Fruit fly (Drosophila melanogaster): ENCODE results near the gene PRL-1.

PRL-1 gene

DNA sequence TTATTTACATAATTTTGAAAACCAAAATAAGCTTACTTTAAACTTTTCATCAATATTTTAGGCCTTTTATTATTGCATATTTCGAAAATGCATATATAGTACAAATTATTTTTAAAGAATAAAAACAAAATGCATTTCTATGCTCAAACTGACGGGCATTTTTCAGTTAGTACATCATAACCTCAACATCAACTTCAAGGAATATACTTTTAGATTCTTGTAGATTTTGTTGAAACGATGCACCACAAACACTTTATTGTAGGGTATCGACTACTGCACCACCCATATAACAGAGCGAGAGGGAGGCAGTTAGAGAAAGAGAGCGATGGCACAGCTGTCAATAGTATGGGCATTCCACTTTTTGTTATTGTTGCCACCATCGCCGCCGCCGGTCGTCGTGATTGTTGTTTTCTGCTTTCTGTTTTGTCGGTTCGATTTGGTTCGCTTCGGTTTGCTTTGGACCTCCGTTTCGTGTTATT, 22.4 kb upstream of the PRL-1 start (continued):
- TF ChIP-seq fd59A (GFP tag; optimal IDR thresholded peaks at IDR 0.05) = peak; percentile 89
- peak; percentile 86 for TF ChIP-seq CG3032 (tag; optimal IDR thresholded peaks at IDR 0.05)
- peak; percentile 91 for TF ChIP-seq acj6 (GFP tag; optimal IDR thresholded peaks at IDR 0.05)
- peak; percentile 93 for TF ChIP-seq pdm3 (GFP tag; optimal IDR thresholded peaks at IDR 0.05)
- TF ChIP-seq Eip75B (GFP tag; optimal IDR thresholded peaks at IDR 0.05) = peak; percentile 89
- TF ChIP-seq Eip78C (GFP tag) = peak; percentile 97
- TF ChIP-seq svp (GFP tag) = peak; percentile 79
- TF ChIP-seq Hr38 (GFP tag; optimal IDR thresholded peaks at IDR 0.05) = peak; percentile 35
- peak; percentile 99 for TF ChIP-seq CG32006 (GFP tag; optimal IDR thresholded peaks at IDR 0.05)
- TF ChIP-seq dac (GFP tag; optimal IDR thresholded peaks at IDR 0.05) = peak; percentile 93
- peak; percentile 76 for TF ChIP-seq CG1621 (tag; optimal IDR thresholded peaks at IDR 0.05)
- TF ChIP-seq CG16779 (tag; optimal IDR thresholded peaks at IDR 0.05) = peak; percentile 80
- TF ChIP-seq Ets21C (GFP tag; optimal IDR thresholded peaks at IDR 0.05) = peak; percentile 42
- TF ChIP-seq CG4318 (GFP tag; optimal IDR thresholded peaks at IDR 0.05) = peak; percentile 96
- TF ChIP-seq Eip93F (GFP tag; optimal IDR thresholded peaks at IDR 0.05) = no peak
- peak; percentile 55 for TF ChIP-seq CG11902 (GFP tag; optimal IDR thresholded peaks at IDR 0.05)
- TF ChIP-seq cyc (GFP tag; optimal IDR thresholded peaks at IDR 0.05) = peak; percentile 52
- peak; percentile 84 for TF ChIP-seq Gug (GFP tag; IDR thresholded peaks at IDR 0.05)

DNA sequence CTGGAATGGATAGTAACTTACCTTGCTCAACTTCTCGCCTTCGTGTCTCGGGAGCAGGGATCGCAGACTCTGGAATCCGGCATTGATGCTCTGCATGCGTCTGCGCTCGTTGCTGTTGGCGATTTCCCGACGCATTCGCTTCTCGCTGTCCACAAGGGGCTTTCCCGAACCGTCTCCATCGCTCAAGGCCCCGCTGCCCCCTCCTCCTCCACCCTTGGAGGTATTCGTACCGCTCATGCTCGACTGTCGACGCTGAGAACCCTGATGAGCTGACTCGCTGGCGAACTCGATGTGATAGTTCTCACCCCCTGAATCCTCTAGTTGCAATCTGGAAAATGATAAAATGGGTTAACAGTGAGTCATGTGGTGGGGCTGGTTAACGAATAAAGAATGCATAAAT, 21.4 kb upstream of the PRL-1 start:
- TF ChIP-seq Eip78C (GFP tag) (peak; percentile 45), topi (GFP tag; optimal IDR thresholded peaks at IDR 0.05) (no peak)

DNA sequence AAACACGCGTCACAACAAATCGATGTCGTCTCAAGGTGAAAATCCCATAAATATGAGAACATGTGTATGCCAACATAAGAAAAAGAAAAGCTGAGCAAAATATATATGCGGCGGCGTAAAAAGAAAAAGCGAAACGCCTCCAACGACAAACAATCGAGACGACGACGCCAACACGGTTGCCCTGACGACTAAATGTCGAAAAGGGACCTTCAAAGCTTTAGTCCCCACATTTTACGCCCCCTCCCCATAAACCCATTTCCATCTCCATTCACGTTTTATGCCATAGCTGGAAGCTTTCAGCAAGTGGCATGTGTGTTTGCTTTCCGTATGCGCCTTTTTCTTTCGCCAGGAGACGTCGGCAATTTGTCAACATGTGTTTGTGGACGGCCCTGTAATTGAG, 20.5 kb upstream of the PRL-1 start:
- TF ChIP-seq Hr4 (GFP tag; optimal IDR thresholded peaks at IDR 0.05) (no peak), cyc (GFP tag; optimal IDR thresholded peaks at IDR 0.05) (no peak), spab (GFP tag; optimal IDR thresholded peaks at IDR 0.05) (no peak), CG11762 (GFP tag; optimal IDR thresholded peaks at IDR 0.05; ENCODE audit: insufficient read depth) (no peak), CG32006 (GFP tag; optimal IDR thresholded peaks at IDR 0.05) (no peak), topi (GFP tag; optimal IDR thresholded peaks at IDR 0.05) (no peak), ss (GFP tag; optimal IDR thresholded peaks at IDR 0.05) (no peak), CG31627 (GFP tag; optimal IDR thresholded peaks at IDR 0.05) (no peak), achi (GFP tag; optimal IDR thresholded peaks at IDR 0.05) (no peak), Ets96B (tag; optimal IDR thresholded peaks at IDR 0.05) (no peak), CG8632 (GFP tag; optimal IDR thresholded peaks at IDR 0.05) (no peak), salr (GFP tag; optimal IDR thresholded peaks at IDR 0.05) (no peak), lz (GFP tag; optimal IDR thresholded peaks at IDR 0.05) (no peak), CG16779 (tag; optimal IDR thresholded peaks at IDR 0.05) (no peak), Hr39 (GFP tag; optimal IDR thresholded peaks at IDR 0.05) (no peak), fd59A (GFP tag; optimal IDR thresholded peaks at IDR 0.05) (no peak), CG6854 (GFP tag; optimal IDR thresholded peaks at IDR 0.05) (no peak)

DNA sequence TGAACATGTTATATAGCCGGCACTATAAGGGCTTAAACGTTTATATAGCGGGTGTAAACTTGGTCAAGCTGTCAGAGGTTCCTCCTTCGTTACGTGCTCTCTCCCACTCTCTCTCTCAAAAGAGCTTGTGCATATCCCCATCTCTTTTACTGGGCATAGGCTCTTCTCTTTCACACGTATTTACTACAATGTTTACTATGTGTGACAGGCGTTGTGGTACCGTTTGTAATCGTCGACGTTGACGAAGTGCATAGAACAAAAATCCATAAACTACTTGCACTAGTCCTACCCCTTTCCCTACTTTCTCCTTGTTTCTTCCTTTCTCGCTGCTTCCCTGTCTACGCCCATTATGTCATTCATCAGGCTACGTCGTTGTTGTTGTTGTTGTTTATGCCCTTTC, 19.4 kb upstream of the PRL-1 start:
- TF ChIP-seq pdm3 (GFP tag; optimal IDR thresholded peaks at IDR 0.05) (no peak), CG6276 (GFP tag; optimal IDR thresholded peaks at IDR 0.05) (no peak), fkh (GFP tag; optimal IDR thresholded peaks at IDR 0.05) (peak; percentile 38), Gug (GFP tag; IDR thresholded peaks at IDR 0.05) (no peak), dsx (GFP tag; optimal IDR thresholded peaks at IDR 0.05; ENCODE audit: poor library complexity, severe bottlenecking) (peak; percentile 70)

DNA sequence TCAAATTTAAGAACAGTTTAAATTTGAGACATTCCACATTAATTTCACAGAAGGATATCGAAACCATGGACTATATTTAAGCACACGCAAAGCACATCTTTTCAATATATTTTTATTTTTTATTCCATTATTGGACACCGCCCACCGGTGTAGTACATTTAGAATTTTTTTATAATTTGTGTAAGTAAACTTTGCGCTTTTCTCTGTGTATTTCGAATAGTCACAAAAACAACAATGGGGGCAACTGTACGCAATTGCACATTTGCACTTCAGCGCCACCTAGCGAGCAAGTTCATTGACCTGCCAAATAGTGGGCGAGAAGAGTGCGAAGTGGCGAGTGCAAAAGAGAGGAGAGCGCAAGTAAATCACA, 18.4 kb upstream of the PRL-1 start:
- TF ChIP-seq CG6792 (GFP tag; optimal IDR thresholded peaks at IDR 0.05) (no peak), CG6276 (GFP tag; optimal IDR thresholded peaks at IDR 0.05) (peak; percentile 77), CG8319 (GFP tag; optimal IDR thresholded peaks at IDR 0.05) (no peak), CG8632 (GFP tag; optimal IDR thresholded peaks at IDR 0.05) (peak; percentile 18), CG6854 (GFP tag; optimal IDR thresholded peaks at IDR 0.05) (no peak), CG8119 (GFP tag; IDR thresholded peaks at IDR 0.05) (peak; percentile 81; the same call in 2 of the 3 replicates), fkh (GFP tag; optimal IDR thresholded peaks at IDR 0.05) (no peak), salr (GFP tag; optimal IDR thresholded peaks at IDR 0.05) (peak in 1 of 2 experiments; percentile 2), acj6 (GFP tag; optimal IDR thresholded peaks at IDR 0.05) (peak; percentile 40), Blimp-1 (GFP tag; optimal IDR thresholded peaks at IDR 0.05) (no peak), CG11902 (GFP tag; optimal IDR thresholded peaks at IDR 0.05) (no peak), achi (GFP tag; optimal IDR thresholded peaks at IDR 0.05) (peak; percentile 43), lz (GFP tag; optimal IDR thresholded peaks at IDR 0.05) (peak; percentile 30), CG9139 (GFP tag; optimal IDR thresholded peaks at IDR 0.05) (no peak), cyc (GFP tag; optimal IDR thresholded peaks at IDR 0.05) (peak; percentile 11), CG7368 (GFP tag; optimal IDR thresholded peaks at IDR 0.05) (no peak), esn (GFP tag; optimal IDR thresholded peaks at IDR 0.05) (peak; percentile 53), Ets21C (GFP tag; optimal IDR thresholded peaks at IDR 0.05) (no peak), Sox102F (GFP tag; optimal IDR thresholded peaks at IDR 0.05) (peak; percentile 49), Lpt (GFP tag; optimal IDR thresholded peaks at IDR 0.05) (peak; percentile 39)
